Worm (Caenorhabditis elegans) whole organism, L4 larva: ENCODE data around the gene gpdh-2.
A peak's percentile ranks its signal among the peaks of the same experiment; 100 is the strongest.

Experiments used
- egl-27 ChIP-seq: sonication (generic microtip); optimal IDR thresholded peaks from 3 replicates; lab custom pipeline; 2017; ENCODE audit warnings: missing biosample characterization, missing genetic modification reagents, missing genetic modification characterization
- egl-43 ChIP-seq: fragments of 200-800 bp; sonication (Bioruptor generic); IDR thresholded peaks from 2 replicates; pipeline ENCODE4 v1.3.6; 2022; ENCODE audit warnings: missing genetic modification reagents, missing genetic modification characterization, missing compliant biosample characterization
- lin-13 ChIP-seq: fragments of 150-350 bp; optimal IDR thresholded peaks from 2 replicates; lab custom pipeline; 2014; ENCODE audit warnings: missing biosample characterization, missing genetic modification reagents, missing genetic modification characterization
- nhr-48 ChIP-seq: sonication (generic microtip); optimal IDR thresholded peaks from 2 replicates; lab custom pipeline; 2016; ENCODE audit warnings: mild to moderate bottlenecking, missing genetic modification characterization, missing compliant biosample characterization
- snpc-1.2 ChIP-seq: fragments of 200-800 bp; sonication (Bioruptor generic); IDR thresholded peaks from 2 replicates; pipeline ENCODE4 v1.3.6; 2022; ENCODE audit warnings: missing genetic modification reagents, missing genetic modification characterization, missing compliant biosample characterization
- ztf-11 ChIP-seq: fragments of 150-350 bp; optimal IDR thresholded peaks from 2 replicates; lab custom pipeline; 2014; ENCODE audit warnings: missing biosample characterization, missing genetic modification characterization

ce11 chrIII:9807560-9808046, 51.4 kb downstream of the gpdh-2 start:
- peak; percentile 86 for TF ChIP-seq nhr-48 (tag; lab: Kevin White, UChicago)
- no peak for TF ChIP-seq snpc-1.2 (GFP tag; lab: Robert Waterston, UW)
- no peak for TF ChIP-seq ztf-11 (tag; lab: Kevin White, UChicago)
- no peak for TF ChIP-seq egl-43 (GFP tag; lab: Robert Waterston, UW)
- TF ChIP-seq lin-13 (GFP tag; lab: Kevin White, UChicago), result peak; percentile 8
- TF ChIP-seq egl-27, result no peak
